Worm (Caenorhabditis elegans) whole organism, midembryonic: ENCODE measurements around the gene pdi-6.

ENCODE experiments used
- T22C8.4 ChIP-seq: fragments of 200-800 bp; sonication (Bioruptor generic); IDR thresholded peaks from 2 replicates; pipeline ENCODE4 v1.3.6; 2022; ENCODE audit warnings: missing genetic modification characterization, missing compliant biosample characterization
- cog-1 ChIP-seq: sonication (generic microtip); optimal IDR thresholded peaks from 2 replicates; lab custom pipeline; 2016; ENCODE audit warnings: missing genetic modification characterization, missing compliant biosample characterization
- flt-1 ChIP-seq: fragments of 200-800 bp; sonication (Bioruptor generic); IDR thresholded peaks from 2 replicates; pipeline ENCODE4 v1.3.6; 2022; ENCODE audit warnings: missing genetic modification characterization, missing compliant biosample characterization
- klf-2 ChIP-seq: fragments of 200-800 bp; sonication (Bioruptor generic); conservative IDR thresholded peaks from 2 replicates; pipeline ENCODE4 v1.3.6; 2022; ENCODE audit warnings: missing genetic modification reagents, missing genetic modification characterization, missing compliant biosample characterization
- ref-1 ChIP-seq: fragments of 200-800 bp; sonication (Bioruptor generic); conservative IDR thresholded peaks from 2 replicates; pipeline ENCODE4 v1.3.6; 2022; ENCODE audit warnings: missing genetic modification reagents, missing genetic modification characterization, missing compliant biosample characterization
- tab-1 ChIP-seq: fragments of 200-800 bp; sonication (Bioruptor generic); IDR thresholded peaks from 2 replicates; pipeline ENCODE4 v1.3.6; 2022; ENCODE audit warnings: missing genetic modification characterization, missing compliant biosample characterization
- ztf-23 ChIP-seq: fragments of 200-800 bp; sonication (Bioruptor generic); IDR thresholded peaks from 2 replicates; pipeline ENCODE4 v1.3.6; 2022; ENCODE audit warnings: missing genetic modification reagents, missing genetic modification characterization, missing compliant biosample characterization
- ztf-29 ChIP-seq: fragments of 200-800 bp; sonication (Bioruptor generic); IDR thresholded peaks from 2 replicates; pipeline ENCODE4 v1.3.6; 2022; ENCODE audit warnings: missing genetic modification reagents, missing genetic modification characterization, missing compliant biosample characterization

DNA sequence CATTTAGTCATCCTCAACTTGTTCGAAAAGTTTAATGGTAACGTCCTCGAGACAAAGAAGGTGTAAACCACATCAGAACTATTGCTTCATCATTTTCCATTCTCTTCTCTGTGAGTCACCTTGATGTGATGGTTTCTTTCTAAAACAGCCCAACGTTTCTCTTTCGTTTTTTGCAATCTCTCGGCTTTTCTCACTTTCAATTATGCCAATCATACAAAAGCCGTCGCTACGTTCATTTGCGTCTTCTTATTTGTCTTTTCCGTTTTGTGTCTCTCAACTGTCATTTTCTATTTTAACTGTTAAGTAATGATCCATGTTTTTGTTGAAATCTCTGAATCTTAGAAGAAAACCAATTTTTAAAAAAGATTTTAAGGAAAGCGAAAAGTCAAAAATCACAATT, 11.0 kb downstream of the pdi-6 start, which contains the start of gene B0403.5:
- TF ChIP-seq tab-1 (GFP tag; lab: Robert Waterston, UW) = no peak
- TF ChIP-seq flt-1 (GFP tag; lab: Robert Waterston, UW) = no peak
- no peak for TF ChIP-seq T22C8.4 (GFP tag; lab: Robert Waterston, UW)
- TF ChIP-seq ztf-23 (GFP tag; lab: Robert Waterston, UW) = no peak
- TF ChIP-seq cog-1 (tag; lab: Kevin White, UChicago) = no peak
- no peak for TF ChIP-seq ref-1 (GFP tag; lab: Robert Waterston, UW)
- no peak for TF ChIP-seq klf-2 (GFP tag; lab: Robert Waterston, UW)
- no peak for TF ChIP-seq ztf-29 (GFP tag; lab: Robert Waterston, UW)
